Worm (Caenorhabditis elegans): ENCODE data around the gene acr-9.

DNA sequence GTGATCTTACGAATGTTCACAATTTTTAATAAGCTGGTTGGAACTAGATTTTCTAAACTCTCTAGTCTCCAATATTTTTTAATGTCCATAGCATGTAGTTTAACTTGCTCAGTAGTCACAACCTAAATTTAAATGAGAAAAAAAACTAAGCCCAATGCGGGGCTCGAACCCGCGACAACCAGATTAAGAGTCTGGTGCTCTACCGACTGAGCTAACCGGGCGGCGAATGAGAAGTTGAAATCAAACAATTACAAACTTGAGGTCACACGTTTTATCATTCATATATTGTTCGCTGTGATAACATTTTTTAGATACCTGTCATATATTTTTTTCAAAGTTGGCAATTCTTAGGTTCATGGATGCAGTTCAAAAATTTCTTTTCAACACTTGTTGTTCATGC, 9.1 kb upstream of the acr-9 start:
- TF ChIP-seq elt-3 (tag; optimal IDR thresholded peaks at IDR 0.05) (no peak), lsy-2 (tag; optimal IDR thresholded peaks at IDR 0.05) (peak in 1 of 2 experiments; percentile 4), egl-27 (tag; optimal IDR thresholded peaks at IDR 0.05) (no peak), unc-39 (tag; optimal IDR thresholded peaks at IDR 0.05) (no peak), zag-1 (tag; optimal IDR thresholded peaks at IDR 0.05) (no peak), fos-1 (tag; optimal IDR thresholded peaks at IDR 0.05) (no peak), lin-39 (tag; optimal IDR thresholded peaks at IDR 0.05) (no peak)

All from whole organism, L2 larva.